Worm (Caenorhabditis elegans): ENCODE measurements around the gene T13F2.4.

DNA sequence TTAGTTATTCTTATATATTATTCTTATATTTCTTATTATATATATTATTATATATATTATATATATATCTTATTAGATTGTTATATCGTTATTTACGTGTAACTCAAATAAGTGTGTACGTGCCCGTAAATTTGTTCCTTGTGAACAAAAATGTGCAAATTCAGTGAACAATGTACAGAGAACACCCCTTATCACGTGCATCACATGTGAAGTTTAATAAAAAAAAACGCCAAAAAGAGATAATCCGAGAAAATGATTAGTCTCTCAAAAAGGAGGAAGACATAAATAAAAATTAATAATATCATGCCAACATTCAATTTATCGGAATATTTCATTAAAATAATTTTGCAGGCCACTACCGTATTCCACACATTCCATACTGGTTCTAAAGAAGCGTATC is 10.1 kb downstream of the T13F2.4 start:
- TF ChIP-seq blmp-1 (tag; optimal IDR thresholded peaks at IDR 0.05) (no peak), unc-62 (GFP tag; optimal IDR thresholded peaks at IDR 0.05) (no peak), mep-1 (tag; optimal IDR thresholded peaks at IDR 0.05) (no peak), nhr-28 (tag; optimal IDR thresholded peaks at IDR 0.05) (no peak), mab-5 (tag; optimal IDR thresholded peaks at IDR 0.05) (no peak), ceh-43 (GFP tag; optimal IDR thresholded peaks at IDR 0.05) (no peak), unc-39 (tag; optimal IDR thresholded peaks at IDR 0.05) (no peak), elt-1 (tag; optimal IDR thresholded peaks at IDR 0.05; ENCODE audit: borderline replicate concordance, insufficient read depth) (no peak)

Measured in whole organism, mixed stage, embryonic.